Worm (Caenorhabditis elegans) whole organism, L4 larva: ENCODE results near the gene F58D12.1.
"Not testable (repeated sequence)": the region's sequence is repeated elsewhere in the genome, so short reads cannot be mapped to it uniquely, and the experiment has no call there.

Experiments used
- F10B5.3 ChIP-seq: sonication (generic microtip); optimal IDR thresholded peaks from 2 replicates; lab custom pipeline; 2016; ENCODE audit warnings: mild to moderate bottlenecking, missing genetic modification characterization, missing compliant biosample characterization
- F37D6.2 ChIP-seq: sonication (generic microtip); optimal IDR thresholded peaks from 2 replicates; lab custom pipeline; 2016; ENCODE audit warnings: mild to moderate bottlenecking, missing genetic modification characterization, missing compliant biosample characterization
- T26A8.4 ChIP-seq: fragments of 200-800 bp; sonication (Bioruptor generic); IDR thresholded peaks from 2 replicates; pipeline ENCODE4 v1.3.6; 2022; ENCODE audit warnings: missing genetic modification characterization, missing compliant biosample characterization
- Y105C5A.15 ChIP-seq: fragments of 200-800 bp; sonication (Bioruptor generic); IDR thresholded peaks from 2 replicates; pipeline ENCODE4 v1.3.6; 2022; ENCODE audit warnings: missing genetic modification characterization, missing compliant biosample characterization
- Y48G9A.11 ChIP-seq: fragments of 200-800 bp; sonication (Bioruptor generic); IDR thresholded peaks from 2 replicates; pipeline ENCODE4 v1.3.6; 2022; ENCODE audit warnings: missing genetic modification reagents, missing genetic modification characterization, missing compliant biosample characterization
- Y75B8A.6 ChIP-seq: fragments of 200-800 bp; sonication (Bioruptor generic); IDR thresholded peaks from 2 replicates; pipeline ENCODE4 v1.3.6; 2022; ENCODE audit warnings: missing genetic modification reagents, missing genetic modification characterization, missing compliant biosample characterization
- ZK337.2 ChIP-seq: fragments of 200-800 bp; sonication (Bioruptor generic); IDR thresholded peaks from 2 replicates; pipeline ENCODE4 v1.3.6; 2022; ENCODE audit warnings: missing genetic modification reagents, missing genetic modification characterization, missing compliant biosample characterization
- ceh-20 ChIP-seq: fragments of 200-800 bp; sonication (Bioruptor generic); IDR thresholded peaks from 2 replicates; pipeline ENCODE4 v1.3.6; 2022; ENCODE audit warnings: missing genetic modification reagents, missing genetic modification characterization, missing compliant biosample characterization
- ceh-44 ChIP-seq: fragments of 200-800 bp; sonication (Bioruptor generic); IDR thresholded peaks from 2 replicates; pipeline ENCODE4 v1.3.6; 2022; ENCODE audit warnings: missing genetic modification reagents, missing genetic modification characterization, missing compliant biosample characterization
- ces-1 ChIP-seq: fragments of 150-350 bp; sonication (generic microtip); optimal IDR thresholded peaks from 4 replicates; lab custom pipeline; 2014; ENCODE audit warnings: missing biosample characterization, missing genetic modification reagents, missing genetic modification characterization
- cey-2 ChIP-seq: sonication (generic microtip); optimal IDR thresholded peaks from 3 replicates; lab custom pipeline; 2017; ENCODE audit warnings: missing genetic modification characterization, mild to moderate bottlenecking, missing compliant biosample characterization, antibody characterized with exemption, borderline replicate concordance; ENCODE audit not compliant: insufficient read depth
- daf-16 ChIP-seq, 3 experiments: sonication (generic microtip); optimal IDR thresholded peaks; 2 replicates each; lab custom pipeline; 2016 to 2017; ENCODE audit warnings: missing genetic modification characterization in 3 of 3, missing genetic modification reagents in 3 of 3, mild to moderate bottlenecking in 2 of 3, missing compliant biosample characterization in 2 of 3, missing biosample characterization in 1 of 3, moderate library complexity in 1 of 3
- daf-8 ChIP-seq: fragments of 200-800 bp; sonication (Bioruptor generic); IDR thresholded peaks from 2 replicates; pipeline ENCODE4 v1.3.6; 2022; ENCODE audit warnings: missing genetic modification characterization, missing compliant biosample characterization
- dmd-9 ChIP-seq: fragments of 200-800 bp; sonication (Bioruptor generic); IDR thresholded peaks from 2 replicates; pipeline ENCODE4 v1.3.6; 2022; ENCODE audit warnings: missing genetic modification reagents, missing genetic modification characterization, missing compliant biosample characterization
- dpl-1 ChIP-seq: fragments of 150-350 bp; optimal IDR thresholded peaks from 2 replicates; lab custom pipeline; 2014; ENCODE audit warnings: missing biosample characterization, missing genetic modification reagents, missing genetic modification characterization
- duxl-1 ChIP-seq: sonication (generic microtip); optimal IDR thresholded peaks from 2 replicates; lab custom pipeline; 2016; ENCODE audit warnings: mild to moderate bottlenecking, missing genetic modification characterization, moderate library complexity, missing compliant biosample characterization; ENCODE audit not compliant: poor library complexity
- dve-1 ChIP-seq: sonication (generic microtip); optimal IDR thresholded peaks from 2 replicates; lab custom pipeline; 2017; ENCODE audit warnings: antibody characterized with exemption, mild to moderate bottlenecking, missing genetic modification characterization, missing compliant biosample characterization; ENCODE audit not compliant: insufficient read depth
- hlh-11 ChIP-seq: fragments of 200-800 bp; sonication (Bioruptor generic); optimal IDR thresholded peaks from 2 replicates; lab custom pipeline; 2018; ENCODE audit warnings: mild to moderate bottlenecking, missing genetic modification characterization, missing compliant biosample characterization
- hlh-30 ChIP-seq: sonication (generic microtip); optimal IDR thresholded peaks from 2 replicates; lab custom pipeline; 2017; ENCODE audit warnings: antibody characterized with exemption, mild to moderate bottlenecking, missing genetic modification characterization, missing compliant biosample characterization; ENCODE audit not compliant: insufficient read depth
- lir-3 ChIP-seq: sonication (generic microtip); optimal IDR thresholded peaks from 2 replicates; lab custom pipeline; 2016; ENCODE audit warnings: mild to moderate bottlenecking, missing genetic modification characterization, missing compliant biosample characterization
- madf-5 ChIP-seq, 2 experiments: fragments of 200-800 bp; sonication (Bioruptor generic); IDR thresholded peaks; 2 replicates each; pipeline ENCODE4 v1.3.6; 2022; ENCODE audit warnings: missing compliant biosample characterization in 2 of 2, missing genetic modification characterization in 2 of 2
- madf-9 ChIP-seq: fragments of 200-800 bp; sonication (Bioruptor generic); conservative IDR thresholded peaks from 2 replicates; pipeline ENCODE4 v1.3.6; 2022; ENCODE audit warnings: missing genetic modification reagents, missing genetic modification characterization, missing compliant biosample characterization
- mdl-1 ChIP-seq, 2 experiments: fragments of 150-350 bp in 1 of 2; sonication (generic microtip) in 1 of 2; optimal IDR thresholded peaks; 2 replicates each; lab custom pipeline; 2014 to 2017; ENCODE audit warnings: missing biosample characterization in 2 of 2, missing genetic modification characterization in 2 of 2
- mdt-29 ChIP-seq: fragments of 200-800 bp; sonication (Bioruptor generic); IDR thresholded peaks from 2 replicates; pipeline ENCODE4 v1.3.6; 2022; ENCODE audit warnings: missing genetic modification reagents, missing genetic modification characterization, missing compliant biosample characterization
- mep-1 ChIP-seq: fragments of 150-350 bp; sonication (generic microtip); optimal IDR thresholded peaks from 3 replicates; lab custom pipeline; 2014; ENCODE audit warnings: missing biosample characterization, missing genetic modification characterization
- mxl-3 ChIP-seq: fragments of 200-800 bp; sonication (Bioruptor generic); optimal IDR thresholded peaks from 2 replicates; lab custom pipeline; 2018; ENCODE audit warnings: mild to moderate bottlenecking, missing genetic modification characterization, missing compliant biosample characterization
- nhr-28 ChIP-seq: fragments of 150-350 bp; optimal IDR thresholded peaks from 2 replicates; lab custom pipeline; 2014; ENCODE audit warnings: missing biosample characterization, missing genetic modification characterization
- nhr-41 ChIP-seq: fragments of 200-800 bp; sonication (Bioruptor generic); IDR thresholded peaks from 2 replicates; pipeline ENCODE4 v1.3.6; 2022; ENCODE audit warnings: missing genetic modification reagents, missing genetic modification characterization, missing compliant biosample characterization
- nhr-42 ChIP-seq: fragments of 200-800 bp; sonication (Bioruptor generic); IDR thresholded peaks from 2 replicates; pipeline ENCODE4 v1.3.6; 2022; ENCODE audit warnings: missing genetic modification characterization, missing compliant biosample characterization
- nhr-48 ChIP-seq: sonication (generic microtip); optimal IDR thresholded peaks from 2 replicates; lab custom pipeline; 2016; ENCODE audit warnings: mild to moderate bottlenecking, missing genetic modification characterization, missing compliant biosample characterization
- nhr-77 ChIP-seq: fragments of 150-350 bp; optimal IDR thresholded peaks from 2 replicates; lab custom pipeline; 2014; ENCODE audit warnings: missing biosample characterization, missing genetic modification characterization
- pha-4 ChIP-seq, 2 experiments: fragments of 150-350 bp in 1 of 2; fragments of 200-800 bp in 1 of 2; sonication (Bioruptor generic) in 1 of 2; IDR thresholded peaks in 1 of 2; optimal IDR thresholded peaks in 1 of 2; 2 replicates each; pipeline versions ENCODE4 v1.3.6 to Lab custom; 2014 to 2022; ENCODE audit warnings: missing genetic modification characterization in 2 of 2, missing genetic modification reagents in 2 of 2, missing biosample characterization in 1 of 2, missing compliant biosample characterization in 1 of 2
- php-3 ChIP-seq: fragments of 200-800 bp; sonication (Bioruptor generic); IDR thresholded peaks from 2 replicates; pipeline ENCODE4 v1.3.6; 2022; ENCODE audit warnings: missing genetic modification reagents, missing genetic modification characterization, missing compliant biosample characterization
- rbr-2 ChIP-seq: sonication (generic microtip); optimal IDR thresholded peaks from 2 replicates; lab custom pipeline; 2016; ENCODE audit warnings: missing genotype, missing genetic modification characterization, missing compliant biosample characterization
- saeg-2 ChIP-seq: fragments of 200-800 bp; sonication (Bioruptor generic); IDR thresholded peaks from 2 replicates; pipeline ENCODE4 v1.3.6; 2022; ENCODE audit warnings: missing genetic modification reagents, missing genetic modification characterization, missing compliant biosample characterization
- set-16 ChIP-seq: fragments of 200-800 bp; sonication (Bioruptor generic); IDR thresholded peaks from 2 replicates; pipeline ENCODE4 v1.3.6; 2022; ENCODE audit warnings: missing genetic modification reagents, missing genetic modification characterization, missing compliant biosample characterization
- skn-1 ChIP-seq: fragments of 150-350 bp; optimal IDR thresholded peaks from 2 replicates; lab custom pipeline; 2014; ENCODE audit warnings: missing biosample characterization, missing genetic modification characterization
- tag-97 ChIP-seq: fragments of 200-800 bp; sonication (Bioruptor generic); IDR thresholded peaks from 2 replicates; pipeline ENCODE4 v1.3.6; 2022; ENCODE audit warnings: missing genetic modification characterization, missing compliant biosample characterization
- tra-1 ChIP-seq: fragments of 200-800 bp; sonication (Bioruptor generic); IDR thresholded peaks from 2 replicates; pipeline ENCODE4 v1.3.6; 2022; ENCODE audit warnings: missing genetic modification reagents, missing genetic modification characterization, missing compliant biosample characterization
- unc-130 ChIP-seq: sonication (generic microtip); optimal IDR thresholded peaks from 2 replicates; lab custom pipeline; 2016; ENCODE audit warnings: missing genetic modification reagents, missing genetic modification characterization, missing compliant biosample characterization
- vab-7 ChIP-seq: fragments of 200-800 bp; sonication (Bioruptor generic); IDR thresholded peaks from 2 replicates; pipeline ENCODE4 v1.3.6; 2022; ENCODE audit warnings: missing genetic modification reagents, missing genetic modification characterization, missing compliant biosample characterization
- zip-2 ChIP-seq: fragments of 150-350 bp; optimal IDR thresholded peaks from 2 replicates; lab custom pipeline; 2014; ENCODE audit warnings: missing biosample characterization, missing genetic modification characterization
- ztf-7 ChIP-seq: fragments of 150-350 bp; optimal IDR thresholded peaks from 2 replicates; lab custom pipeline; 2014; ENCODE audit warnings: missing biosample characterization, missing genetic modification characterization

Gene F58D12.1

ce11 chrV:14038328-14039084 is 10.9 kb upstream of the F58D12.1 start, which contains the start of gene vps-39 (continued):
- peak; percentile 67; the same call in 1 of the 2 replicates for TF ChIP-seq Y105C5A.15 (GFP tag; lab: Robert Waterston, UW)
- TF ChIP-seq unc-130 (GFP tag; lab: Kevin White, UChicago), result peak; percentile 43
- peak; percentile 72; the same call in 1 of the 2 replicates for TF ChIP-seq nhr-41 (GFP tag; lab: Robert Waterston, UW)
- peak; percentile 96 for TF ChIP-seq T26A8.4 (GFP tag; lab: Robert Waterston, UW)
- TF ChIP-seq ceh-44 (GFP tag; lab: Robert Waterston, UW), result peak; percentile 89
- peak; percentile 87 for TF ChIP-seq set-16 (GFP tag; lab: Robert Waterston, UW)
- TF ChIP-seq mdt-29, result peak; percentile 83
- TF ChIP-seq nhr-42 (GFP tag; lab: Robert Waterston, UW), result peak; percentile 95
- TF ChIP-seq php-3 (GFP tag; lab: Robert Waterston, UW), result peak; percentile 86
- TF ChIP-seq daf-8 (GFP tag; lab: Robert Waterston, UW), result peak; percentile 71; the same call in 1 of the 2 replicates
- peak; percentile 32 for TF ChIP-seq F37D6.2
- peak; percentile 95 for TF ChIP-seq vab-7 (GFP tag; lab: Robert Waterston, UW)
- TF ChIP-seq saeg-2 (GFP tag; lab: Robert Waterston, UW), result peak; percentile 92
- 0 out of 2 replicates have a peak, but pooled peaks have one; percentile 67 for TF ChIP-seq ZK337.2
- TF ChIP-seq, all 104 proteins: peak for 44; not testable (repeated sequence) for 60

DNA sequence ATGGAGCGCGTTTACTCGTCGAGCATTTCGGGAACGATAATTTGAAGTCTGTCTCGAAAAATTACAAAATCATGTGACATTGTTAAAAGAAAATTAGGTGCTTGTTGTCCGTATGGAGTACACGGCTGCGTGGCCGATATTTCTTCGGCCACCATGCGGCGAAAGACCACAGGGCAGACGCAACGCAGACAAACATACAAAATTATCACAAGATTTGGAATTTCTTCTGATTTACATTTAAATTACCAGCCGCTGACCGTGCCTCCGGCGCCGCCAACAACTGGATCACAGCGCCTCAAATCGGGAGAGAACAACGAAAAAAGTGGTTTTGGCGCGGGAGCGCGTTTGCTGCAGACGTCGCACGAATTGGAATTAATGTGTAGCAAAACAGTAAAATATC is 5.7 kb downstream of the F58D12.1 start:
- TF ChIP-seq daf-16 (GFP tag; optimal IDR thresholded peaks at IDR 0.05; lab: Kevin White, UChicago), result peak; percentile 28 to 38
- TF ChIP-seq daf-16 (tag; optimal IDR thresholded peaks at IDR 0.05; lab: Kevin White, UChicago), result peak; percentile 43
- TF ChIP-seq zip-2 (tag; lab: Kevin White, UChicago), result peak; percentile 69
- TF ChIP-seq pha-4 (GFP tag; IDR thresholded peaks at IDR 0.05; lab: Robert Waterston, UW), result peak; percentile 96
- TF ChIP-seq pha-4 (tag; optimal IDR thresholded peaks at IDR 0.05; lab: Kevin White, UChicago), result not testable (repeated sequence)
- TF ChIP-seq cey-2 (tag; lab: Kevin White, UChicago), result peak; percentile 1
- peak; percentile 98 for TF ChIP-seq tra-1
- TF ChIP-seq skn-1 (tag; lab: Kevin White, UChicago), result peak; percentile 51
- peak; percentile 95 for TF ChIP-seq hlh-11
- peak; percentile 26 for TF ChIP-seq lir-3 (tag; lab: Kevin White, UChicago)
- TF ChIP-seq Y75B8A.6 (GFP tag; lab: Robert Waterston, UW), result peak; percentile 91; the same call in 1 of the 2 replicates
- peak; percentile 81 for TF ChIP-seq unc-130 (GFP tag; lab: Kevin White, UChicago)
- peak; percentile 99 for TF ChIP-seq ZK337.2
- TF ChIP-seq nhr-42 (GFP tag; lab: Robert Waterston, UW), result peak; percentile 97
- peak; percentile 70 for TF ChIP-seq ztf-7 (tag; lab: Kevin White, UChicago)
- TF ChIP-seq set-16 (GFP tag; lab: Robert Waterston, UW), result peak; percentile 78
- peak; percentile 74; the same call in 1 of the 2 replicates for TF ChIP-seq nhr-41 (GFP tag; lab: Robert Waterston, UW)
- peak; percentile 69 for TF ChIP-seq ces-1 (GFP tag; lab: Kevin White, UChicago)
- peak; percentile 90 for TF ChIP-seq mep-1 (tag; lab: Kevin White, UChicago)
- peak; percentile 54 for TF ChIP-seq nhr-77
- TF ChIP-seq dmd-9 (GFP tag; lab: Robert Waterston, UW), result peak; percentile 99
- TF ChIP-seq nhr-48 (tag; lab: Kevin White, UChicago), result peak; percentile 90
- TF ChIP-seq daf-8 (GFP tag; lab: Robert Waterston, UW), result 0 out of 2 replicates have a peak, but pooled peaks have one; percentile 28
- peak; percentile 98 for TF ChIP-seq hlh-30 (tag; lab: Kevin White, UChicago)
- TF ChIP-seq tag-97 (GFP tag; lab: Robert Waterston, UW), result peak; percentile 93
- TF ChIP-seq F10B5.3 (tag; lab: Kevin White, UChicago), result peak; percentile 18
- peak; percentile 72 for TF ChIP-seq nhr-28 (tag; lab: Kevin White, UChicago)
- peak; percentile 97 for TF ChIP-seq duxl-1 (tag; lab: Kevin White, UChicago)
- peak; percentile 93 for TF ChIP-seq dve-1 (tag; lab: Kevin White, UChicago)
- peak; percentile 97 for TF ChIP-seq madf-9
- TF ChIP-seq ceh-20 (GFP tag; lab: Robert Waterston, UW), result peak; percentile 98
- peak; percentile 92 for TF ChIP-seq Y48G9A.11 (GFP tag; lab: Robert Waterston, UW)
- TF ChIP-seq rbr-2 (tag; lab: Kevin White, UChicago), result peak; percentile 92
- peak in 1 of 2 experiments; percentile 40 for TF ChIP-seq mdl-1 (tag; optimal IDR thresholded peaks at IDR 0.05; lab: Kevin White, UChicago)
- TF ChIP-seq madf-5 (GFP tag; IDR thresholded peaks at IDR 0.05; lab: Robert Waterston, UW), result peak; percentile 55 to 97; a peak in 3 of 4 replicates
- peak; percentile 91 for TF ChIP-seq F37D6.2
- peak; percentile 85 for TF ChIP-seq mxl-3 (GFP tag; lab: Kevin White, UChicago)
- peak; percentile 90 for TF ChIP-seq dpl-1
- peak; percentile 97 for TF ChIP-seq T26A8.4 (GFP tag; lab: Robert Waterston, UW)
